Worm (Caenorhabditis elegans): ENCODE data around the gene F26G1.2.

DNA sequence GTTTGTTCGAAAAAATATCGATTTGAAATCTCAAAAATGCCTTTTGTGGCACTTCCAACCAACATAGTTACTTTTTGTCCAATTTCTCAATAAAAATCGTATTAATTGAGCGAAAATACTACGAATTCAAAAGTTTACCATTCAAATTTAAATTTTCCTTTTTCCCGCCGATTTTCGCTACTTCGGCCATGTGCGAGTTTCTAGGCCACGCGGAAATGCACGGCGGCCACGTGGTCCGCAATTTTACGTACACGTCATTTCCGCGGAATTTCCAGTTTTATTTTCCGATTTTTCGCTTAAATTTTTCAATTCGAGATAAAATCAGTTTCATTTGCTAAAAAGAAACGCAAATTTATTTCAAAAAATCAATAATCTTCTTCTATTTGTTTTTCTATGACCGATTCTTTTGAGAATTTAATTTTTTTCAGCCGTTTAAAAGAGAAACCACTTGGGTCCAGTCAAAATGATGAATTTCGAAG lies 22.9 kb upstream of the F26G1.2 start, which contains the start of gene eas-1:
- TF ChIP-seq zag-1 (tag; optimal IDR thresholded peaks at IDR 0.05) (no peak), ceh-63 (GFP tag; optimal IDR thresholded peaks at IDR 0.05) (no peak), grh-1 (GFP tag; IDR thresholded peaks at IDR 0.05) (peak; percentile 61), nhr-85 (tag) (peak; percentile 88), nhr-76 (tag; optimal IDR thresholded peaks at IDR 0.05) (no peak), ama-1 (optimal IDR thresholded peaks at IDR 0.05) (no peak), ztf-4 (tag; optimal IDR thresholded peaks at IDR 0.05) (no peak), aly-2 (tag; optimal IDR thresholded peaks at IDR 0.05) (no peak), elt-3 (tag; optimal IDR thresholded peaks at IDR 0.05) (peak in 3 of 6 experiments; percentile 1 to 79 (median 19)), ztf-11 (tag; optimal IDR thresholded peaks at IDR 0.05) (peak in 1 of 2 experiments; percentile 88)

Measured in whole organism, L1 larva.